Fruit fly (Drosophila melanogaster) whole organism, adult: ENCODE measurements around the gene Adgf-D.

Experiments used
- CG12768 ChIP-seq: fragments of 200-800 bp; sonication (Bioruptor generic); optimal IDR thresholded peaks from 2 replicates; lab custom pipeline; 2017; ENCODE audit warnings: missing biosample characterization, missing genetic modification characterization, mild to moderate bottlenecking, moderate library complexity, missing genetic modification reagents
- CG1620 ChIP-seq: fragments of 200-800 bp; sonication (Bioruptor generic); optimal IDR thresholded peaks from 2 replicates; lab custom pipeline; 2016; ENCODE audit warnings: missing biosample characterization, missing genetic modification characterization
- CG33017 ChIP-seq: fragments of 200-800 bp; sonication (Bioruptor generic); optimal IDR thresholded peaks from 2 replicates; lab custom pipeline; 2018; ENCODE audit warnings: missing biosample characterization, mild to moderate bottlenecking, missing genetic modification characterization, moderate library complexity
- CG5204 ChIP-seq: fragments of 200-800 bp; sonication (Bioruptor generic); optimal IDR thresholded peaks from 2 replicates; lab custom pipeline; 2016; ENCODE audit warnings: missing biosample characterization, missing genetic modification characterization
- CG7045 ChIP-seq: fragments of 200-800 bp; sonication (Bioruptor generic); optimal IDR thresholded peaks from 2 replicates; lab custom pipeline; 2017; ENCODE audit warnings: missing biosample characterization, mild to moderate bottlenecking, missing genetic modification characterization
- Clk ChIP-seq: fragments of 200-800 bp; sonication (Bioruptor generic); optimal IDR thresholded peaks from 2 replicates; lab custom pipeline; 2017; ENCODE audit warnings: missing biosample characterization, missing genetic modification characterization
- Crg-1 ChIP-seq: fragments of 200-800 bp; sonication (Bioruptor generic); optimal IDR thresholded peaks from 2 replicates; lab custom pipeline; 2016; ENCODE audit warnings: missing biosample characterization, missing genetic modification characterization
- Hr96 ChIP-seq: fragments of 200-800 bp; sonication (Bioruptor generic); optimal IDR thresholded peaks from 2 replicates; lab custom pipeline; 2016; ENCODE audit warnings: missing biosample characterization, missing genetic modification characterization
- cic ChIP-seq: fragments of 200-800 bp; sonication (Bioruptor generic); optimal IDR thresholded peaks from 2 replicates; lab custom pipeline; 2017; ENCODE audit warnings: missing biosample characterization, mild to moderate bottlenecking, missing genetic modification characterization, moderate library complexity
- kay ChIP-seq: fragments of 200-800 bp; sonication (Bioruptor generic); peaks from one replicate; lab custom pipeline; 2016; ENCODE audit warnings: missing biosample characterization, missing genetic modification characterization, borderline replicate concordance
- pad ChIP-seq: fragments of 200-800 bp; sonication (Bioruptor generic); optimal IDR thresholded peaks from 3 replicates; lab custom pipeline; 2017; ENCODE audit warnings: missing biosample characterization, missing genetic modification characterization, mild to moderate bottlenecking, moderate library complexity, missing genetic modification reagents
- tj ChIP-seq: fragments of 200-800 bp; sonication (Bioruptor generic); optimal IDR thresholded peaks from 3 replicates; lab custom pipeline; 2017; ENCODE audit warnings: missing biosample characterization, mild to moderate bottlenecking, missing genetic modification characterization, moderate library complexity

DNA sequence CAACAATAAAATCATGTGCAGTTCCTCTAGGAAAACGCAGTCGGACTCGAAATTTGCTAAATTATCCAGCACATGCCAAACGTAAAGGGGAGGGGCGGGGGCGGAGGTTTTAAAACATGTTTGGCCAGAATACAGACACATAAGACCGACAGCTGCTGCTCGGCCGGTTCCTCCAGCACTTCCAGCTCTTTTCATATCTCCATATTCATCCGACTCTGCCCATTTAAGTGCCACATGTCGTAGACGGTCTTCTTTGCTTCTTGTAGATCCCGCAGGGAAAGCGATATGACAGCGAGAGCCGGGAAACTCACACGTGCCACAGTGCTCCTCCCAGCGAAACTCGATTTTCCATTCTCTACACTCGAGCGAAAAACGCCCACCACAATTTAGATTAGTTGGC, 13.9 kb upstream of the Adgf-D start:
- TF ChIP-seq CG5204 (GFP tag; lab: Kevin White, UChicago) (no peak), pad (GFP tag; lab: Kevin White, UChicago) (no peak), CG33017 (tag; lab: Kevin White, UChicago) (no peak), cic (GFP tag; lab: Kevin White, UChicago) (no peak), Clk (GFP tag; lab: Kevin White, UChicago) (no peak), CG1620 (no peak), kay (GFP tag; lab: Kevin White, UChicago) (no peak), CG7045 (no peak), Hr96 (no peak), tj (GFP tag; lab: Kevin White, UChicago) (no peak), Crg-1 (GFP tag; lab: Kevin White, UChicago) (no peak), CG12768 (no peak)
